Worm (Caenorhabditis elegans) whole organism, L2 larva: ENCODE data around the gene cyc-2.1.

Source experiments
- F13H6.1 ChIP-seq: sonication (generic microtip); optimal IDR thresholded peaks from 2 replicates; lab custom pipeline; 2016; ENCODE audit warnings: missing genetic modification characterization, missing compliant biosample characterization
- R02D3.7 ChIP-seq: fragments of 150-350 bp; optimal IDR thresholded peaks from 2 replicates; lab custom pipeline; 2014; ENCODE audit warnings: missing biosample characterization, missing genetic modification characterization
- Y55F3AM.14 ChIP-seq: fragments of 200-800 bp; sonication (Bioruptor generic); optimal IDR thresholded peaks from 2 replicates; lab custom pipeline; 2018; ENCODE audit warnings: mild to moderate bottlenecking, missing genetic modification characterization, missing compliant biosample characterization
- ZK546.5 ChIP-seq: sonication (generic microtip); optimal IDR thresholded peaks from 2 replicates; lab custom pipeline; 2017; ENCODE audit warnings: missing biosample characterization, missing genetic modification characterization
- alr-1 ChIP-seq: fragments of 150-350 bp; optimal IDR thresholded peaks from 2 replicates; lab custom pipeline; 2014; ENCODE audit warnings: missing biosample characterization, missing genetic modification characterization
- aly-2 ChIP-seq: fragments of 150-350 bp; optimal IDR thresholded peaks from 2 replicates; lab custom pipeline; 2014; ENCODE audit warnings: missing biosample characterization, missing genetic modification characterization
- ama-1 ChIP-seq: fragments of 150-350 bp; optimal IDR thresholded peaks from 2 replicates; lab custom pipeline; 2018; ENCODE audit warnings: inconsistent platforms
- blmp-1 ChIP-seq: sonication (generic microtip); optimal IDR thresholded peaks from 2 replicates; lab custom pipeline; 2017; ENCODE audit warnings: missing genetic modification characterization, mild to moderate bottlenecking, missing compliant biosample characterization, antibody characterized with exemption, moderate library complexity; ENCODE audit not compliant: insufficient read depth
- ceh-16 ChIP-seq: fragments of 150-350 bp; optimal IDR thresholded peaks from 2 replicates; lab custom pipeline; 2014; ENCODE audit warnings: missing biosample characterization, missing genetic modification characterization
- ceh-82 ChIP-seq: fragments of 150-350 bp; optimal IDR thresholded peaks from 2 replicates; lab custom pipeline; 2014; ENCODE audit warnings: missing biosample characterization, missing genetic modification characterization
- crh-2 ChIP-seq: sonication (generic microtip); optimal IDR thresholded peaks from 2 replicates; lab custom pipeline; 2017; ENCODE audit warnings: missing biosample characterization, missing genetic modification characterization
- dmd-4 ChIP-seq: sonication (generic microtip); optimal IDR thresholded peaks from 2 replicates; lab custom pipeline; 2017; ENCODE audit warnings: missing biosample characterization, missing genetic modification characterization
- egl-27 ChIP-seq: sonication (generic microtip); optimal IDR thresholded peaks from 3 replicates; lab custom pipeline; 2017; ENCODE audit warnings: missing biosample characterization, missing genetic modification reagents, missing genetic modification characterization
- elt-1 ChIP-seq: fragments of 150-350 bp; optimal IDR thresholded peaks from 2 replicates; lab custom pipeline; 2014; ENCODE audit warnings: missing biosample characterization, missing genetic modification characterization
- elt-3 ChIP-seq: sonication (generic microtip); optimal IDR thresholded peaks from 2 replicates; lab custom pipeline; 2017; ENCODE audit warnings: missing biosample characterization, missing genetic modification characterization
- fos-1 ChIP-seq: fragments of 150-350 bp; optimal IDR thresholded peaks from 2 replicates; lab custom pipeline; 2014; ENCODE audit warnings: missing biosample characterization, missing genetic modification characterization
- lin-11 ChIP-seq: fragments of 150-350 bp; sonication (generic microtip); optimal IDR thresholded peaks from 2 replicates; lab custom pipeline; 2014; ENCODE audit warnings: missing biosample characterization, missing genetic modification characterization, inconsistent platforms, mixed read lengths
- lin-13 ChIP-seq: fragments of 150-350 bp; optimal IDR thresholded peaks from 2 replicates; lab custom pipeline; 2014; ENCODE audit warnings: missing biosample characterization, missing genetic modification reagents, missing genetic modification characterization
- lsy-2 ChIP-seq, 2 experiments: fragments of 150-350 bp in 1 of 2; sonication (generic microtip) in 1 of 2; optimal IDR thresholded peaks; 2 replicates each; lab custom pipeline; 2014 to 2017; ENCODE audit warnings: missing biosample characterization in 2 of 2, missing genetic modification characterization in 2 of 2
- mab-5 ChIP-seq: fragments of 150-350 bp; optimal IDR thresholded peaks from 2 replicates; lab custom pipeline; 2014; ENCODE audit warnings: missing biosample characterization, missing genetic modification characterization
- mbf-1 ChIP-seq: sonication (generic microtip); optimal IDR thresholded peaks from 2 replicates; lab custom pipeline; 2017; ENCODE audit warnings: missing biosample characterization, missing genetic modification characterization
- mdl-1 ChIP-seq, 2 experiments: fragments of 150-350 bp in 1 of 2; sonication (generic microtip) in 1 of 2; optimal IDR thresholded peaks; 2 replicates each; lab custom pipeline; 2017; ENCODE audit warnings: missing biosample characterization in 2 of 2, missing genetic modification characterization in 2 of 2
- nhr-12 ChIP-seq: fragments of 150-350 bp; optimal IDR thresholded peaks from 2 replicates; lab custom pipeline; 2014; ENCODE audit warnings: missing biosample characterization, missing genetic modification characterization
- nhr-129 ChIP-seq: fragments of 150-350 bp; optimal IDR thresholded peaks from 2 replicates; lab custom pipeline; 2014; ENCODE audit warnings: missing biosample characterization, missing genetic modification characterization
- nhr-21 ChIP-seq: fragments of 150-350 bp; optimal IDR thresholded peaks from 2 replicates; lab custom pipeline; 2014; ENCODE audit warnings: missing biosample characterization, missing genetic modification characterization
- nhr-23 ChIP-seq: fragments of 150-350 bp; optimal IDR thresholded peaks from 2 replicates; lab custom pipeline; 2014; ENCODE audit warnings: missing biosample characterization, missing genetic modification reagents, missing genetic modification characterization
- nhr-6 ChIP-seq: fragments of 150-350 bp; optimal IDR thresholded peaks from 2 replicates; lab custom pipeline; 2014; ENCODE audit warnings: missing biosample characterization, missing genetic modification characterization
- peb-1 ChIP-seq: fragments of 150-350 bp; optimal IDR thresholded peaks from 2 replicates; lab custom pipeline; 2014; ENCODE audit warnings: missing biosample characterization, missing genetic modification characterization
- sem-4 ChIP-seq: fragments of 150-350 bp; optimal IDR thresholded peaks from 2 replicates; lab custom pipeline; 2014; ENCODE audit warnings: missing biosample characterization, missing genetic modification reagents, missing genetic modification characterization
- sma-9 ChIP-seq, 2 experiments: fragments of 150-350 bp in 1 of 2; sonication (generic microtip) in 1 of 2; optimal IDR thresholded peaks; 2 replicates each; lab custom pipeline; 2014 to 2016; ENCODE audit warnings: missing genetic modification characterization in 2 of 2, mild to moderate bottlenecking in 1 of 2, missing biosample characterization in 1 of 2, missing compliant biosample characterization in 1 of 2, missing genetic modification reagents in 1 of 2, moderate library complexity in 1 of 2
- snpc-4 ChIP-seq: fragments of 150-350 bp; optimal IDR thresholded peaks from 2 replicates; lab custom pipeline; 2014; ENCODE audit warnings: missing biosample characterization, missing genetic modification characterization
- unc-55 ChIP-seq: fragments of 150-350 bp; sonication (generic microtip); optimal IDR thresholded peaks from 3 replicates; lab custom pipeline; 2014; ENCODE audit warnings: missing biosample characterization, missing genetic modification reagents, missing genetic modification characterization
- unc-62 ChIP-seq: fragments of 150-350 bp; optimal IDR thresholded peaks from 2 replicates; lab custom pipeline; 2014; ENCODE audit warnings: missing biosample characterization, missing genetic modification reagents, missing genetic modification characterization
- zag-1 ChIP-seq: fragments of 150-350 bp; optimal IDR thresholded peaks from 2 replicates; lab custom pipeline; 2014; ENCODE audit warnings: missing biosample characterization, missing genetic modification characterization
- ztf-1 ChIP-seq: fragments of 200-800 bp; sonication (Bioruptor generic); conservative IDR thresholded peaks from 2 replicates; pipeline ENCODE4 v1.3.6; 2022; ENCODE audit warnings: missing genetic modification characterization, missing compliant biosample characterization
- ztf-4 ChIP-seq: fragments of 150-350 bp; optimal IDR thresholded peaks from 2 replicates; lab custom pipeline; 2014; ENCODE audit warnings: missing biosample characterization, missing genetic modification characterization

cyc-2.1 gene

ce11 chrIV:4749728-4750278 lies 991 bp upstream of the cyc-2.1 start, which contains the start of the genes rpl-20 and Y17G9B.5 (continued):
- TF ChIP-seq aly-2 (no peak), lsy-2 (tag; optimal IDR thresholded peaks at IDR 0.05; lab: Kevin White, UChicago) (peak; percentile 100), unc-62 (peak; percentile 100), peb-1 (tag; lab: Kevin White, UChicago) (no peak), blmp-1 (tag; lab: Kevin White, UChicago) (peak; percentile 98), unc-55 (GFP tag; lab: Kevin White, UChicago) (peak; percentile 100), R02D3.7 (peak; percentile 100), nhr-6 (peak; percentile 100), mbf-1 (tag; lab: Kevin White, UChicago) (peak; percentile 71), nhr-21 (tag; lab: Kevin White, UChicago) (peak; percentile 100), mab-5 (tag; lab: Kevin White, UChicago) (peak; percentile 98), nhr-23 (tag; lab: Kevin White, UChicago) (no peak), ZK546.5 (tag; lab: Kevin White, UChicago) (peak; percentile 94), alr-1 (tag; lab: Kevin White, UChicago) (peak; percentile 97), fos-1 (peak; percentile 100), ztf-4 (tag; lab: Kevin White, UChicago) (peak; percentile 100), egl-27 (tag; lab: Kevin White, UChicago) (peak; percentile 100), Y55F3AM.14 (peak; percentile 100), elt-3 (tag; lab: Kevin White, UChicago) (no peak), lin-11 (tag; lab: Kevin White, UChicago) (peak; percentile 98), elt-1 (tag; lab: Kevin White, UChicago) (peak; percentile 52), dmd-4 (tag; lab: Kevin White, UChicago) (peak; percentile 84), ceh-82 (tag; lab: Kevin White, UChicago) (peak; percentile 97), mdl-1 (tag; optimal IDR thresholded peaks at IDR 0.05; lab: Kevin White, UChicago) (peak; percentile 54 to 94), F13H6.1 (tag; lab: Kevin White, UChicago) (peak; percentile 100)

DNA sequence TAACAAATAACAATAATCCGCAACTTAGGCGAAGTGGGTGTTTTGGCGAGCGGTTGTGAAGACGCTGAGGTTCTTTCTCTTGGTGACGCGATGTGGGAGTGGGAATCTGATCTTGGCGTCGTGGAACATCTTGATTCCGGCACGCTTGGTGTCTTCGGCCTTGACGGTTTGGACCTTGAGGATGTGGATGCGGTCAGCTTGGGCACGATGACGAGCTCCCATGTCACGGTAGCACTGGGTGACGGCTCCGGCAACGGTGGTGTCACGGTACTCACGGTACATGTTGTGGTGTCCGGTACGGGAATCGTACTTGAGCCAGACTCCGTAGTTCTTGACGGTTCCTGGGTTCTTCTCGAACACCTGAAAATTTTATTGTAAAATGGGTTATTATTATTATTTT lies 343 bp upstream of the cyc-2.1 start:
- TF ChIP-seq crh-2 (tag; lab: Kevin White, UChicago) (no peak), blmp-1 (tag; lab: Kevin White, UChicago) (no peak), ztf-1 (GFP tag; lab: Robert Waterston, UW) (no peak), zag-1 (tag; lab: Kevin White, UChicago) (no peak), lsy-2 (tag; optimal IDR thresholded peaks at IDR 0.05; lab: Kevin White, UChicago) (no peak), sma-9 (GFP tag; optimal IDR thresholded peaks at IDR 0.05; lab: Kevin White, UChicago) (peak; percentile 4), sma-9 (tag; optimal IDR thresholded peaks at IDR 0.05; lab: Kevin White, UChicago) (no peak)

DNA sequence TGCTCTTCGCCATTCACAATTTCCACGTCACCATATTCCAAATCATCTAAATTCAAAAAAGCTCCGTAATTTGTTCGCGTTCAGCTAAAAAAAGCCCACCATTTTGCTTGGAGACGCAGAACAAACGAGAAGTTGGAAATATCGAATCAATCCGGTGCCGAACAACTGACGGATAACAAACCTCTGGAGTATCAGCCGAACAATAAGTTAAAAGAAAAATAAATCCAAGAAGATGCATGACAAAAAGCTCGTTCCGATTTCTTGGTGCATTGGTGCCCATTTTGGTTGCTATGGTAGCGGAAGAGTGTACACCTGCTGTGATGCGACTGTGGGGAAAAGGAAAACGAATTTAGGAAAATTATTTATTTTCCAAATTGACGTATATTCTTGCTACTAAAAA lies 1.3 kb downstream of the cyc-2.1 start, which contains the start of gene tctn-1:
tctn-1 (minus strand) TSS at position 280 of the 400 bp plus-strand sequence.
- TF ChIP-seq nhr-12 (tag; lab: Kevin White, UChicago), result no peak
- TF ChIP-seq unc-62, result no peak
- no peak for TF ChIP-seq nhr-6
- no peak for TF ChIP-seq ztf-1 (GFP tag; lab: Robert Waterston, UW)
- TF ChIP-seq aly-2, result no peak
- TF ChIP-seq peb-1 (tag; lab: Kevin White, UChicago), result no peak
- TF ChIP-seq ama-1 (lab: Kevin White, UChicago), result peak; percentile 63
- TF ChIP-seq dmd-4 (tag; lab: Kevin White, UChicago), result no peak
- TF ChIP-seq ceh-16 (tag; lab: Kevin White, UChicago), result no peak
- peak; percentile 9 for TF ChIP-seq lin-13 (GFP tag; lab: Kevin White, UChicago)
- no peak for TF ChIP-seq R02D3.7
- no peak for TF ChIP-seq ceh-82 (tag; lab: Kevin White, UChicago)
- no peak for TF ChIP-seq nhr-23 (tag; lab: Kevin White, UChicago)
- TF ChIP-seq nhr-129 (tag; lab: Kevin White, UChicago), result peak; percentile 16
- TF ChIP-seq snpc-4 (tag; lab: Kevin White, UChicago), result no peak
- TF ChIP-seq lsy-2 (tag; optimal IDR thresholded peaks at IDR 0.05; lab: Kevin White, UChicago), result peak; percentile 29 to 56
- no peak for TF ChIP-seq egl-27 (tag; lab: Kevin White, UChicago)
- TF ChIP-seq sem-4 (tag; lab: Kevin White, UChicago), result no peak
- TF ChIP-seq sma-9 (GFP tag; optimal IDR thresholded peaks at IDR 0.05; lab: Kevin White, UChicago), result no peak
- TF ChIP-seq sma-9 (tag; optimal IDR thresholded peaks at IDR 0.05; lab: Kevin White, UChicago), result no peak
- no peak for TF ChIP-seq Y55F3AM.14
